Fruit fly (Drosophila melanogaster) whole organism, embryonic: ENCODE measurements around the gene Indy.

Source experiments
- Asciz ChIP-seq: fragments of 200-800 bp; sonication (Bioruptor generic); optimal IDR thresholded peaks from 2 replicates; lab custom pipeline; 2017; ENCODE audit warnings: missing biosample characterization, mild to moderate bottlenecking, missing genetic modification characterization, missing genetic modification reagents
- CG10462 ChIP-seq: fragments of 200-800 bp; sonication (Bioruptor generic); optimal IDR thresholded peaks from 2 replicates; lab custom pipeline; 2016; ENCODE audit warnings: missing biosample characterization, missing genetic modification characterization
- CG10543 ChIP-seq: fragments of 200-800 bp; sonication (Bioruptor generic); optimal IDR thresholded peaks from 3 replicates; lab custom pipeline; 2017; ENCODE audit warnings: missing biosample characterization, mild to moderate bottlenecking, missing genetic modification characterization, moderate library complexity
- CG11085 ChIP-seq: fragments of 200-800 bp; sonication (Bioruptor generic); IDR thresholded peaks from 2 replicates; pipeline ENCODE4 v1.3.6; 2022; ENCODE audit warnings: missing biosample characterization, missing genetic modification characterization
- CG12744 ChIP-seq: fragments of 200-800 bp; sonication (Bioruptor generic); optimal IDR thresholded peaks from 2 replicates; lab custom pipeline; 2016; ENCODE audit warnings: missing biosample characterization, missing genetic modification characterization
- CG14014 ChIP-seq: fragments of 200-800 bp; sonication (Bioruptor generic); IDR thresholded peaks from 2 replicates; pipeline ENCODE4 v1.3.6; 2022; ENCODE audit warnings: missing biosample characterization, missing genetic modification characterization
- CG16813 ChIP-seq: fragments of 200-800 bp; sonication (Bioruptor generic); IDR thresholded peaks from 3 replicates; pipeline ENCODE4 v1.3.6; 2022; ENCODE audit warnings: missing biosample characterization, missing genetic modification characterization; ENCODE audit not compliant: partially characterized antibody
- CG17612 ChIP-seq: fragments of 200-800 bp; sonication (Bioruptor generic); IDR thresholded peaks from 2 replicates; pipeline ENCODE4 v1.3.6; 2022; ENCODE audit warnings: missing biosample characterization, missing genetic modification characterization
- CG18011 ChIP-seq: fragments of 200-800 bp; sonication (Bioruptor generic); optimal IDR thresholded peaks from 2 replicates; lab custom pipeline; 2017; ENCODE audit warnings: missing biosample characterization, missing genetic modification characterization, mild to moderate bottlenecking, moderate library complexity, missing genotype
- CG18476 ChIP-seq: fragments of 200-800 bp; sonication (Bioruptor generic); optimal IDR thresholded peaks from 2 replicates; lab custom pipeline; 2016; ENCODE audit warnings: missing biosample characterization, mild to moderate bottlenecking, missing genetic modification characterization
- CG18599 ChIP-seq: fragments of 200-800 bp; sonication (Bioruptor generic); optimal IDR thresholded peaks from 3 replicates; lab custom pipeline; 2017; ENCODE audit warnings: missing biosample characterization, missing genetic modification characterization, mild to moderate bottlenecking, moderate library complexity, missing genetic modification reagents
- CG3065 ChIP-seq: fragments of 200-800 bp; sonication (Bioruptor generic); optimal IDR thresholded peaks from 2 replicates; lab custom pipeline; 2016; ENCODE audit warnings: missing biosample characterization, missing genetic modification characterization
- CG31224 ChIP-seq: fragments of 200-800 bp; sonication (Bioruptor generic); IDR thresholded peaks from 2 replicates; pipeline ENCODE4 v1.3.6; 2022; ENCODE audit warnings: missing biosample characterization, missing genetic modification characterization
- CG31441 ChIP-seq: fragments of 200-800 bp; sonication (Bioruptor generic); IDR thresholded peaks from 2 replicates; pipeline ENCODE4 v1.3.6; 2022; ENCODE audit warnings: missing biosample characterization, missing genetic modification characterization
- CG4360 ChIP-seq: fragments of 200-800 bp; sonication (Bioruptor generic); IDR thresholded peaks from 2 replicates; pipeline ENCODE4 v1.3.6; 2022; ENCODE audit warnings: missing biosample characterization, missing genetic modification characterization
- CG4707 ChIP-seq: fragments of 200-800 bp; sonication (Bioruptor generic); optimal IDR thresholded peaks from 2 replicates; lab custom pipeline; 2018; ENCODE audit warnings: missing biosample characterization, mild to moderate bottlenecking, missing genetic modification characterization, moderate library complexity
- CG7786 ChIP-seq: fragments of 200-800 bp; sonication (Bioruptor generic); optimal IDR thresholded peaks from 2 replicates; lab custom pipeline; 2016; ENCODE audit warnings: missing biosample characterization, missing genetic modification characterization
- CG8944 ChIP-seq: fragments of 200-800 bp; sonication (Bioruptor generic); optimal IDR thresholded peaks from 3 replicates; lab custom pipeline; 2016; ENCODE audit warnings: missing biosample characterization, missing genetic modification characterization
- D ChIP-seq, 2 experiments: fragments of 200-800 bp in 1 of 2; fragments of >200 bp in 1 of 2; sonication (Bioruptor generic) in 1 of 2; optimal IDR thresholded peaks; 2 replicates in 1 of 2; 3 replicates in 1 of 2; lab custom pipeline; 2017; ENCODE audit warnings: mild to moderate bottlenecking in 1 of 2, missing biosample characterization in 1 of 2, missing genetic modification characterization in 1 of 2, missing genetic modification reagents in 1 of 2
- Dad ChIP-seq: fragments of 200-800 bp; sonication (Bioruptor generic); optimal IDR thresholded peaks from 3 replicates; lab custom pipeline; 2016; ENCODE audit warnings: missing biosample characterization, missing genetic modification characterization
- Dip2 ChIP-seq: fragments of 200-800 bp; sonication (Bioruptor generic); IDR thresholded peaks from 2 replicates; pipeline ENCODE4 v1.3.6; 2022; ENCODE audit warnings: missing biosample characterization, missing genetic modification characterization
- Dref ChIP-seq: fragments of 200-800 bp; sonication (Bioruptor generic); IDR thresholded peaks from 2 replicates; pipeline ENCODE4 v1.3.6; 2022; ENCODE audit warnings: missing biosample characterization, missing genetic modification characterization
- Fer1 ChIP-seq: fragments of 200-800 bp; sonication (Bioruptor generic); optimal IDR thresholded peaks from 2 replicates; lab custom pipeline; 2017; ENCODE audit warnings: missing biosample characterization, mild to moderate bottlenecking, missing genetic modification characterization
- H2.0 ChIP-seq: fragments of 200-800 bp; sonication (Bioruptor generic); IDR thresholded peaks from 2 replicates; pipeline ENCODE4 v1.3.6; 2022; ENCODE audit warnings: missing biosample characterization, missing genetic modification characterization
- Hey ChIP-seq: fragments of 200-800 bp; sonication (Bioruptor generic); optimal IDR thresholded peaks from 3 replicates; lab custom pipeline; 2018; ENCODE audit warnings: missing biosample characterization, mild to moderate bottlenecking, missing genetic modification characterization
- Jarid2 ChIP-seq: fragments of 200-800 bp; sonication (Bioruptor generic); optimal IDR thresholded peaks from 3 replicates; lab custom pipeline; 2017; ENCODE audit warnings: mild to moderate bottlenecking, missing biosample characterization, missing genetic modification reagents, missing genetic modification characterization
- Mad ChIP-seq: fragments of 200-800 bp; sonication (Bioruptor generic); optimal IDR thresholded peaks from 2 replicates; lab custom pipeline; 2016; ENCODE audit warnings: missing biosample characterization, missing genetic modification characterization
- Med ChIP-seq: fragments of 200-800 bp; sonication (Bioruptor generic); peaks from one replicate; lab custom pipeline; 2016; ENCODE audit warnings: missing biosample characterization, missing genetic modification characterization, mild to moderate bottlenecking, inconsistent platforms, moderate library complexity
- Poxn ChIP-seq: fragments of 200-800 bp; sonication (Bioruptor generic); IDR thresholded peaks from 2 replicates; pipeline ENCODE4 v1.3.6; 2022; ENCODE audit warnings: missing biosample characterization, missing genetic modification characterization
- Sox100B ChIP-seq: fragments of 200-800 bp; sonication (Bioruptor generic); optimal IDR thresholded peaks from 3 replicates; lab custom pipeline; 2018; ENCODE audit warnings: missing biosample characterization, mild to moderate bottlenecking, missing genetic modification characterization
- Sox102F ChIP-seq: fragments of 200-800 bp; sonication (Bioruptor generic); optimal IDR thresholded peaks from 2 replicates; lab custom pipeline; 2018; ENCODE audit warnings: missing biosample characterization, mild to moderate bottlenecking, missing genetic modification characterization, moderate library complexity
- Xrp1 ChIP-seq: fragments of 200-800 bp; sonication (Bioruptor generic); IDR thresholded peaks from 2 replicates; pipeline ENCODE4 v1.3.6; 2022; ENCODE audit warnings: missing biosample characterization, missing genetic modification characterization
- ara ChIP-seq: fragments of 200-800 bp; sonication (Bioruptor generic); IDR thresholded peaks from 2 replicates; pipeline ENCODE4 v1.3.6; 2022; ENCODE audit warnings: missing biosample characterization, missing genetic modification characterization
- bbx ChIP-seq: fragments of 200-800 bp; sonication (Bioruptor generic); IDR thresholded peaks from 2 replicates; pipeline ENCODE4 v1.3.6; 2022; ENCODE audit warnings: missing biosample characterization, missing genetic modification characterization; ENCODE audit not compliant: partially characterized antibody
- bcd ChIP-seq: fragments of 200-800 bp; sonication (Bioruptor generic); optimal IDR thresholded peaks from 2 replicates; lab custom pipeline; 2017; ENCODE audit warnings: missing biosample characterization, mild to moderate bottlenecking, missing genetic modification characterization
- bowl ChIP-seq: fragments of 200-800 bp; sonication (Bioruptor generic); IDR thresholded peaks from 2 replicates; pipeline ENCODE4 v1.3.6; 2022; ENCODE audit warnings: missing biosample characterization, missing genetic modification characterization
- dmrt11E ChIP-seq: fragments of 200-800 bp; sonication (Bioruptor generic); optimal IDR thresholded peaks from 3 replicates; lab custom pipeline; 2018; ENCODE audit warnings: missing biosample characterization, mild to moderate bottlenecking, missing genetic modification characterization, moderate library complexity
- dpn ChIP-seq, 2 experiments: fragments of 200-800 bp; sonication (Bioruptor generic); optimal IDR thresholded peaks; 3 replicates each; lab custom pipeline; 2016; ENCODE audit warnings: missing biosample characterization in 2 of 2, missing genetic modification characterization in 2 of 2
- emc ChIP-seq: fragments of 200-800 bp; sonication (Bioruptor generic); optimal IDR thresholded peaks from 2 replicates; lab custom pipeline; 2016; ENCODE audit warnings: missing biosample characterization, missing genetic modification characterization
- ems ChIP-seq: fragments of 200-800 bp; sonication (Bioruptor generic); optimal IDR thresholded peaks from 3 replicates; lab custom pipeline; 2016; ENCODE audit warnings: missing biosample characterization, missing genetic modification characterization
- ind ChIP-seq: fragments of 200-800 bp; sonication (Bioruptor generic); optimal IDR thresholded peaks from 3 replicates; lab custom pipeline; 2016; ENCODE audit warnings: missing biosample characterization, missing genetic modification characterization
- ken ChIP-seq: fragments of 200-800 bp; sonication (Bioruptor generic); IDR thresholded peaks from 3 replicates; pipeline ENCODE4 v1.3.6; 2022; ENCODE audit warnings: missing biosample characterization, missing genetic modification characterization
- maf-S ChIP-seq: fragments of 200-800 bp; sonication (Bioruptor generic); optimal IDR thresholded peaks from 2 replicates; lab custom pipeline; 2016; ENCODE audit warnings: missing biosample characterization, missing genetic modification characterization
- mam ChIP-seq: fragments of 200-800 bp; sonication (Bioruptor generic); optimal IDR thresholded peaks from 3 replicates; lab custom pipeline; 2016; ENCODE audit warnings: missing biosample characterization, missing genetic modification characterization
- p53 ChIP-seq: fragments of 200-800 bp; sonication (Bioruptor generic); optimal IDR thresholded peaks from 2 replicates; lab custom pipeline; 2016; ENCODE audit warnings: missing biosample characterization, missing genetic modification characterization
- schlank ChIP-seq: fragments of 200-800 bp; sonication (Bioruptor generic); optimal IDR thresholded peaks from 2 replicates; lab custom pipeline; 2018; ENCODE audit warnings: missing biosample characterization, mild to moderate bottlenecking, missing genetic modification characterization
- seq ChIP-seq: fragments of 200-800 bp; sonication (Bioruptor generic); IDR thresholded peaks from 2 replicates; pipeline ENCODE4 v1.3.6; 2022; ENCODE audit warnings: missing biosample characterization, missing genetic modification characterization
- slbo ChIP-seq: fragments of 200-800 bp; sonication (Bioruptor generic); IDR thresholded peaks from 2 replicates; pipeline ENCODE4 v1.3.6; 2022; ENCODE audit warnings: missing biosample characterization, missing genetic modification characterization
- tgo ChIP-seq: fragments of 200-800 bp; sonication (Bioruptor generic); IDR thresholded peaks from 3 replicates; pipeline ENCODE4 v1.3.6; 2022; ENCODE audit warnings: missing biosample characterization, missing genetic modification characterization
- tll ChIP-seq, 2 experiments: fragments of 200-800 bp in 1 of 2; fragments of >200 bp in 1 of 2; sonication (Bioruptor generic) in 1 of 2; optimal IDR thresholded peaks; 2 replicates each; lab custom pipeline; 2017 to 2019; ENCODE audit warnings: missing biosample characterization in 2 of 2, missing genetic modification characterization in 2 of 2, mild to moderate bottlenecking in 1 of 2, moderate library complexity in 1 of 2
- yki ChIP-seq: fragments of >200 bp; optimal IDR thresholded peaks from 3 replicates; lab custom pipeline; 2018

The Indy gene

dm6 chr3L:18840370-18841007 lies 5.6 kb downstream of the Indy start (continued):
- peak; percentile 88 for TF ChIP-seq Med (GFP tag; lab: Kevin White, UChicago)
- TF ChIP-seq bcd (GFP tag; lab: Kevin White, UChicago): peak; percentile 0
- peak; percentile 56 for TF ChIP-seq yki (lab: Kevin White, UChicago)
- peak; percentile 5 for TF ChIP-seq CG7786 (GFP tag; lab: Kevin White, UChicago)
- TF ChIP-seq dpn (GFP tag; optimal IDR thresholded peaks at IDR 0.05; lab: Kevin White, UChicago): peak in 1 of 2 experiments; percentile 25
- TF ChIP-seq bbx (GFP tag; lab: Robert Waterston, UW): no peak
- no peak for TF ChIP-seq ind (GFP tag; lab: Kevin White, UChicago)
- no peak for TF ChIP-seq CG18476 (GFP tag; lab: Kevin White, UChicago)
- no peak for TF ChIP-seq Asciz (GFP tag; lab: Kevin White, UChicago)
- no peak for TF ChIP-seq CG4707 (GFP tag; lab: Kevin White, UChicago)
- peak; percentile 93 for TF ChIP-seq Jarid2 (GFP tag; lab: Kevin White, UChicago)
- TF ChIP-seq CG4360: no peak
- no peak for TF ChIP-seq Sox100B
- TF ChIP-seq CG10543: peak; percentile 58
- no peak for TF ChIP-seq CG17612 (GFP tag; lab: Robert Waterston, UW)
- no peak for TF ChIP-seq seq (GFP tag; lab: Robert Waterston, UW)
- no peak for TF ChIP-seq CG16813 (GFP tag; lab: Robert Waterston, UW)
- no peak for TF ChIP-seq schlank (tag; lab: Kevin White, UChicago)
- TF ChIP-seq H2.0 (GFP tag; lab: Robert Waterston, UW): no peak
- no peak for TF ChIP-seq CG31224 (GFP tag; lab: Robert Waterston, UW)
- peak; percentile 22 for TF ChIP-seq Dad (GFP tag; lab: Kevin White, UChicago)
- no peak for TF ChIP-seq Hey
- TF ChIP-seq maf-S (GFP tag; lab: Kevin White, UChicago): no peak
- TF ChIP-seq bowl: no peak
- no peak for TF ChIP-seq p53 (GFP tag; lab: Kevin White, UChicago)
- peak; percentile 9 for TF ChIP-seq Sox102F (GFP tag; lab: Kevin White, UChicago)
- TF ChIP-seq CG10462 (GFP tag; lab: Kevin White, UChicago): no peak
- TF ChIP-seq slbo (GFP tag; lab: Robert Waterston, UW): no peak
- no peak for TF ChIP-seq CG12744 (GFP tag; lab: Kevin White, UChicago)
- no peak for TF ChIP-seq Dip2 (GFP tag; lab: Robert Waterston, UW)
- no peak for TF ChIP-seq Xrp1 (GFP tag; lab: Robert Waterston, UW)
- no peak for TF ChIP-seq tgo (GFP tag; lab: Robert Waterston, UW)
- TF ChIP-seq Poxn (GFP tag; lab: Robert Waterston, UW): no peak
- peak; percentile 4 for TF ChIP-seq CG8944 (GFP tag; lab: Kevin White, UChicago)
- no peak for TF ChIP-seq CG3065 (GFP tag; lab: Kevin White, UChicago)
- no peak for TF ChIP-seq ken (GFP tag; lab: Robert Waterston, UW)
- no peak for TF ChIP-seq ems (GFP tag; lab: Kevin White, UChicago)
- TF ChIP-seq CG18011 (GFP tag; lab: Kevin White, UChicago): no peak
- no peak for TF ChIP-seq CG18599 (GFP tag; lab: Kevin White, UChicago)
- no peak for TF ChIP-seq D (optimal IDR thresholded peaks at IDR 0.05; lab: Kevin White, UChicago)
- no peak for TF ChIP-seq D (GFP tag; optimal IDR thresholded peaks at IDR 0.05; lab: Kevin White, UChicago)
- no peak for TF ChIP-seq ara (GFP tag; lab: Robert Waterston, UW)
- TF ChIP-seq Dref: no peak
- peak in 1 of 2 experiments; percentile 29 for TF ChIP-seq tll (GFP tag; optimal IDR thresholded peaks at IDR 0.05; lab: Kevin White, UChicago)
- TF ChIP-seq mam (GFP tag; lab: Kevin White, UChicago): peak; percentile 34
- TF ChIP-seq emc (GFP tag; lab: Kevin White, UChicago): no peak
- TF ChIP-seq Fer1 (GFP tag; lab: Kevin White, UChicago): no peak
- TF ChIP-seq CG31441 (GFP tag; lab: Robert Waterston, UW): no peak
- TF ChIP-seq CG11085 (GFP tag; lab: Robert Waterston, UW): no peak
- no peak for TF ChIP-seq Mad (GFP tag; lab: Kevin White, UChicago)
- TF ChIP-seq CG14014 (GFP tag; lab: Robert Waterston, UW): no peak
- peak; percentile 25 for TF ChIP-seq dmrt11E (tag; lab: Kevin White, UChicago)
